Fruit fly (Drosophila melanogaster) Kc167 (cell line): ENCODE results near the gene Snx27.

Source experiments
- Myc ChIP-seq: fragments of >200 bp; optimal IDR thresholded peaks from 2 replicates; lab custom pipeline; 2017; ENCODE audit warnings: missing external identifiers
- Sin3A ChIP-seq: fragments of >200 bp; optimal IDR thresholded peaks from 2 replicates; lab custom pipeline; 2018; ENCODE audit warnings: missing external identifiers
- psq ChIP-seq: fragments of >200 bp; optimal IDR thresholded peaks from 2 replicates; lab custom pipeline; 2017; ENCODE audit warnings: missing external identifiers
- ttk ChIP-seq: sonication (Bioruptor generic); optimal IDR thresholded peaks from 2 replicates; lab custom pipeline; 2017; ENCODE audit warnings: missing external identifiers

- TF ChIP-seq psq (lab: Kevin White, UChicago) = no peak
- no peak for TF ChIP-seq ttk
- TF ChIP-seq Myc = no peak
- no peak for TF ChIP-seq Sin3A
Measured at dm6 chrX:5717741-5718475, 19.9 kb downstream of the Snx27 start, which contains the start of gene CG33080.
